1 fruit fly cellular context compared by ENCODE assay signal in genomic region chrX:9118961-9119633, dm6.
TF ChIP-seq lines count a peak whose summit lies in the region.

No protein-coding gene starts in this region.

TF ChIP-seq in whole organism, embryonic, 481 proteins besides CTCF, POLR2A, EP300 and RAD21 (continued from another document):
- TF ChIP-seq CG10543 (GFP tag; optimal IDR thresholded peaks at IDR 0.05; lab: Kevin White, UChicago) (no peak), CG15479 (GFP tag; optimal IDR thresholded peaks at IDR 0.05; lab: Kevin White, UChicago) (no peak), Blimp-1 (GFP tag; optimal IDR thresholded peaks at IDR 0.05; lab: Kevin White, UChicago) (peak; percentile 65), Usf (GFP tag; optimal IDR thresholded peaks at IDR 0.05; lab: Kevin White, UChicago) (no peak), CG6254 (GFP tag; optimal IDR thresholded peaks at IDR 0.05; lab: Kevin White, UChicago) (no peak), CG15011 (GFP tag; optimal IDR thresholded peaks at IDR 0.05; lab: Kevin White, UChicago) (peak; percentile 10), Myb (GFP tag; optimal IDR thresholded peaks at IDR 0.05; lab: Kevin White, UChicago) (no peak), CG7987 (GFP tag; optimal IDR thresholded peaks at IDR 0.05; lab: Kevin White, UChicago) (no peak), az2 (GFP tag; optimal IDR thresholded peaks at IDR 0.05; lab: Kevin White, UChicago) (no peak), C15 (GFP tag; IDR thresholded peaks at IDR 0.05; lab: Robert Waterston, UW) (no peak), CG8089 (GFP tag; optimal IDR thresholded peaks at IDR 0.05; lab: Kevin White, UChicago) (no peak), gsb-n (tag; optimal IDR thresholded peaks at IDR 0.05; lab: Kevin White, UChicago) (no peak), vnd (GFP tag; IDR thresholded peaks at IDR 0.05; lab: Robert Waterston, UW; ENCODE audit: partially characterized antibody) (no peak), luna (GFP tag; optimal IDR thresholded peaks at IDR 0.05; lab: Kevin White, UChicago) (no peak), Lim3 (GFP tag; IDR thresholded peaks at IDR 0.05; lab: Robert Waterston, UW) (no peak), CG13123 (GFP tag; optimal IDR thresholded peaks at IDR 0.05; lab: Kevin White, UChicago) (no peak), lov (optimal IDR thresholded peaks at IDR 0.05; lab: Kevin White, UChicago) (no peak), lov (GFP tag; IDR thresholded peaks at IDR 0.05; lab: Robert Waterston, UW) (no peak), bowl (GFP tag; IDR thresholded peaks at IDR 0.05; lab: Robert Waterston, UW) (no peak), slbo (GFP tag; IDR thresholded peaks at IDR 0.05; lab: Robert Waterston, UW) (no peak), CG4404 (GFP tag; IDR thresholded peaks at IDR 0.05; lab: Robert Waterston, UW) (no peak), CG15514 (GFP tag; optimal IDR thresholded peaks at IDR 0.05; lab: Kevin White, UChicago) (peak; percentile 37), CG11247 (GFP tag; IDR thresholded peaks at IDR 0.05; lab: Robert Waterston, UW) (no peak), Rx (GFP tag; IDR thresholded peaks at IDR 0.05; lab: Robert Waterston, UW) (no peak), bigmax (GFP tag; optimal IDR thresholded peaks at IDR 0.05; lab: Kevin White, UChicago) (no peak), Ssrp (tag; optimal IDR thresholded peaks at IDR 0.05; lab: Kevin White, UChicago) (no peak), BtbVII (GFP tag; optimal IDR thresholded peaks at IDR 0.05; lab: Kevin White, UChicago) (peak; percentile 37), Nf-YC (tag; optimal IDR thresholded peaks at IDR 0.05; lab: Kevin White, UChicago) (no peak), CG3407 (GFP tag; optimal IDR thresholded peaks at IDR 0.05; lab: Kevin White, UChicago) (no peak), crol (GFP tag; IDR thresholded peaks at IDR 0.05; lab: Robert Waterston, UW) (peak; percentile 84), CG10654 (GFP tag; optimal IDR thresholded peaks at IDR 0.05; lab: Kevin White, UChicago) (no peak), twi (tag; optimal IDR thresholded peaks at IDR 0.05; lab: Kevin White, UChicago) (no peak), CG10979 (tag; optimal IDR thresholded peaks at IDR 0.05; lab: Kevin White, UChicago) (peak; percentile 67), CG11696 (GFP tag; IDR thresholded peaks at IDR 0.05; lab: Robert Waterston, UW) (no peak), Dll (GFP tag; IDR thresholded peaks at IDR 0.05; lab: Robert Waterston, UW; ENCODE audit: partially characterized antibody) (no peak), H2.0 (GFP tag; IDR thresholded peaks at IDR 0.05; lab: Robert Waterston, UW) (no peak), Mrtf (GFP tag; IDR thresholded peaks at IDR 0.05; lab: Robert Waterston, UW) (no peak), CG1603 (tag; optimal IDR thresholded peaks at IDR 0.05; lab: Kevin White, UChicago) (no peak), insv (GFP tag; optimal IDR thresholded peaks at IDR 0.05; lab: Kevin White, UChicago) (no peak), NfI (GFP tag; optimal IDR thresholded peaks at IDR 0.05; lab: Kevin White, UChicago) (no peak), pnt (GFP tag; optimal IDR thresholded peaks at IDR 0.05; lab: Kevin White, UChicago) (peak; percentile 46), CG1529 (GFP tag; optimal IDR thresholded peaks at IDR 0.05; lab: Kevin White, UChicago) (no peak), MESR4 (GFP tag; optimal IDR thresholded peaks at IDR 0.05; lab: Kevin White, UChicago) (no peak), NC2α (GFP tag; optimal IDR thresholded peaks at IDR 0.05; lab: Kevin White, UChicago) (no peak), Gug (GFP tag; IDR thresholded peaks at IDR 0.05; lab: Robert Waterston, UW) (no peak), Hr3 (GFP tag; optimal IDR thresholded peaks at IDR 0.05; lab: Kevin White, UChicago) (no peak), dmrt11E (tag; optimal IDR thresholded peaks at IDR 0.05; lab: Kevin White, UChicago) (no peak), CkIIα-i1 (GFP tag; IDR thresholded peaks at IDR 0.05; lab: Robert Waterston, UW) (no peak), CG7556 (GFP tag; optimal IDR thresholded peaks at IDR 0.05; lab: Kevin White, UChicago) (no peak), ken (GFP tag; IDR thresholded peaks at IDR 0.05; lab: Robert Waterston, UW) (no peak), jigr1 (GFP tag; IDR thresholded peaks at IDR 0.05; lab: Robert Waterston, UW) (no peak), gcm (GFP tag; optimal IDR thresholded peaks at IDR 0.05; lab: Kevin White, UChicago) (no peak), lbe (GFP tag; optimal IDR thresholded peaks at IDR 0.05; lab: Kevin White, UChicago) (no peak), CG4854 (GFP tag; optimal IDR thresholded peaks at IDR 0.05; lab: Kevin White, UChicago) (no peak)
